Worm (Caenorhabditis elegans) whole organism, late embryonic: ENCODE measurements around the gene slfl-5.

ENCODE experiments used
- ceh-22 ChIP-seq: sonication (generic microtip); optimal IDR thresholded peaks from 2 replicates; lab custom pipeline; 2017; ENCODE audit warnings: missing biosample characterization, missing genetic modification characterization
- dmd-4 ChIP-seq: sonication (generic microtip); optimal IDR thresholded peaks from 2 replicates; lab custom pipeline; 2016; ENCODE audit warnings: borderline replicate concordance, missing genetic modification characterization, missing compliant biosample characterization
- hlh-13 ChIP-seq: fragments of 200-800 bp; sonication (Bioruptor generic); optimal IDR thresholded peaks from 2 replicates; lab custom pipeline; 2018; ENCODE audit warnings: mild to moderate bottlenecking, missing genetic modification characterization, missing compliant biosample characterization
- odd-2 ChIP-seq: sonication (generic microtip); optimal IDR thresholded peaks from 2 replicates; lab custom pipeline; 2017; ENCODE audit warnings: antibody characterized with exemption, mild to moderate bottlenecking, missing genetic modification characterization, missing compliant biosample characterization
- pqm-1 ChIP-seq: sonication (generic microtip); optimal IDR thresholded peaks from 2 replicates; lab custom pipeline; 2016; ENCODE audit warnings: missing genetic modification characterization, missing compliant biosample characterization
- syd-9 ChIP-seq: sonication (generic microtip); optimal IDR thresholded peaks from 2 replicates; lab custom pipeline; 2016; ENCODE audit warnings: mild to moderate bottlenecking, missing genetic modification characterization, moderate library complexity, missing compliant biosample characterization

ce11 chrV:12287667-12288066 is 42.8 kb upstream of the slfl-5 start:
- TF ChIP-seq syd-9 (tag; lab: Kevin White, UChicago) (no peak), odd-2 (no peak), hlh-13 (GFP tag; lab: Kevin White, UChicago) (no peak), dmd-4 (tag; lab: Kevin White, UChicago) (no peak), ceh-22 (tag; lab: Kevin White, UChicago) (no peak), pqm-1 (tag; lab: Kevin White, UChicago) (no peak)
